Worm (Caenorhabditis elegans) whole organism, L3 larva: ENCODE data around the gene C13A2.12.

Source experiments
- aly-2 ChIP-seq: fragments of 150-350 bp; optimal IDR thresholded peaks from 2 replicates; lab custom pipeline; 2014; ENCODE audit warnings: missing biosample characterization, missing genetic modification characterization
- ceh-16 ChIP-seq: sonication (generic microtip); optimal IDR thresholded peaks from 2 replicates; lab custom pipeline; 2017; ENCODE audit warnings: missing biosample characterization, missing genetic modification characterization
- ceh-28 ChIP-seq: fragments of 150-350 bp; optimal IDR thresholded peaks from 2 replicates; lab custom pipeline; 2014; ENCODE audit warnings: missing biosample characterization, missing genetic modification reagents, missing genetic modification characterization
- ceh-82 ChIP-seq: fragments of 150-350 bp; optimal IDR thresholded peaks from 2 replicates; lab custom pipeline; 2014; ENCODE audit warnings: missing biosample characterization, missing genetic modification characterization
- ceh-9 ChIP-seq: sonication (generic microtip); optimal IDR thresholded peaks from 2 replicates; lab custom pipeline; 2018; ENCODE audit warnings: missing biosample characterization, missing genetic modification characterization
- daf-12 ChIP-seq: fragments of 150-350 bp; optimal IDR thresholded peaks from 2 replicates; lab custom pipeline; 2014; ENCODE audit warnings: missing biosample characterization, missing genetic modification reagents, missing genetic modification characterization
- egl-27 ChIP-seq: sonication (generic microtip); optimal IDR thresholded peaks from 4 replicates; lab custom pipeline; 2017; ENCODE audit warnings: missing biosample characterization, missing genetic modification reagents, missing genetic modification characterization
- egl-5 ChIP-seq: fragments of 150-350 bp; optimal IDR thresholded peaks from 2 replicates; lab custom pipeline; 2017; ENCODE audit warnings: missing biosample characterization, missing genetic modification reagents, missing genetic modification characterization, inconsistent platforms
- elt-1 ChIP-seq: fragments of 150-350 bp; optimal IDR thresholded peaks from 2 replicates; lab custom pipeline; 2014; ENCODE audit warnings: missing biosample characterization, missing genetic modification characterization
- elt-2 ChIP-seq: sonication (generic microtip); optimal IDR thresholded peaks from 2 replicates; lab custom pipeline; 2016; ENCODE audit warnings: missing genetic modification reagents, mild to moderate bottlenecking, missing genetic modification characterization, missing compliant biosample characterization
- fos-1 ChIP-seq: fragments of 150-350 bp; optimal IDR thresholded peaks from 2 replicates; lab custom pipeline; 2014; ENCODE audit warnings: missing biosample characterization, missing genetic modification characterization
- hmg-11 ChIP-seq: sonication (generic microtip); optimal IDR thresholded peaks from 2 replicates; lab custom pipeline; 2016; ENCODE audit warnings: missing genetic modification characterization, missing compliant biosample characterization
- jun-1 ChIP-seq: fragments of 150-350 bp; optimal IDR thresholded peaks from 2 replicates; lab custom pipeline; 2014; ENCODE audit warnings: missing biosample characterization, missing genetic modification reagents, missing genetic modification characterization
- lin-15B ChIP-seq: fragments of 150-350 bp; optimal IDR thresholded peaks from 2 replicates; lab custom pipeline; 2014; ENCODE audit warnings: missing biosample characterization, missing genetic modification characterization
- lin-39 ChIP-seq: fragments of 150-350 bp; optimal IDR thresholded peaks from 2 replicates; lab custom pipeline; 2018; ENCODE audit warnings: missing biosample characterization, missing genetic modification reagents, missing genetic modification characterization
- lsy-12 ChIP-seq: sonication (generic microtip); optimal IDR thresholded peaks from 2 replicates; lab custom pipeline; 2016; ENCODE audit warnings: mild to moderate bottlenecking, missing genetic modification characterization, missing compliant biosample characterization
- nfya-1 ChIP-seq: sonication (generic microtip); optimal IDR thresholded peaks from 2 replicates; lab custom pipeline; 2017; ENCODE audit warnings: missing genetic modification characterization, mild to moderate bottlenecking, missing compliant biosample characterization, antibody characterized with exemption, moderate library complexity; ENCODE audit not compliant: insufficient read depth
- nhr-11 ChIP-seq: fragments of 150-350 bp; optimal IDR thresholded peaks from 2 replicates; lab custom pipeline; 2014; ENCODE audit warnings: missing biosample characterization, missing genetic modification characterization
- nhr-23 ChIP-seq: fragments of 150-350 bp; optimal IDR thresholded peaks from 2 replicates; lab custom pipeline; 2014; ENCODE audit warnings: missing biosample characterization, missing genetic modification reagents, missing genetic modification characterization
- nhr-237 ChIP-seq: fragments of 150-350 bp; optimal IDR thresholded peaks from 2 replicates; lab custom pipeline; 2014; ENCODE audit warnings: missing biosample characterization, missing genetic modification characterization
- nhr-25 ChIP-seq: sonication (generic microtip); optimal IDR thresholded peaks from 2 replicates; lab custom pipeline; 2017; ENCODE audit warnings: missing biosample characterization, missing genetic modification characterization
- nhr-28 ChIP-seq: fragments of 150-350 bp; optimal IDR thresholded peaks from 2 replicates; lab custom pipeline; 2014; ENCODE audit warnings: missing biosample characterization, missing genetic modification characterization
- nhr-43 ChIP-seq: sonication (generic microtip); optimal IDR thresholded peaks from 2 replicates; lab custom pipeline; 2016; ENCODE audit warnings: mild to moderate bottlenecking, missing genetic modification characterization, missing compliant biosample characterization; ENCODE audit not compliant: poor library complexity, severe bottlenecking
- nhr-67 ChIP-seq: fragments of 150-350 bp; optimal IDR thresholded peaks from 2 replicates; lab custom pipeline; 2014; ENCODE audit warnings: missing biosample characterization, missing genetic modification characterization
- nhr-76 ChIP-seq: fragments of 150-350 bp; sonication (generic microtip); optimal IDR thresholded peaks from 5 replicates; lab custom pipeline; 2014; ENCODE audit warnings: missing biosample characterization, missing genetic modification characterization
- nhr-77 ChIP-seq: fragments of 150-350 bp; optimal IDR thresholded peaks from 2 replicates; lab custom pipeline; 2014; ENCODE audit warnings: missing biosample characterization, missing genetic modification characterization
- pha-4 ChIP-seq: fragments of 150-350 bp; optimal IDR thresholded peaks from 2 replicates; lab custom pipeline; 2014; ENCODE audit warnings: missing biosample characterization, missing genetic modification reagents, missing genetic modification characterization
- skn-1 ChIP-seq: fragments of 150-350 bp; optimal IDR thresholded peaks from 2 replicates; lab custom pipeline; 2014; ENCODE audit warnings: missing biosample characterization, missing genetic modification characterization
- snpc-4 ChIP-seq: fragments of 150-350 bp; optimal IDR thresholded peaks from 2 replicates; lab custom pipeline; 2014; ENCODE audit warnings: missing biosample characterization, missing genetic modification characterization
- unc-39 ChIP-seq: sonication (generic microtip); optimal IDR thresholded peaks from 4 replicates; lab custom pipeline; 2017; ENCODE audit warnings: missing biosample characterization, missing genetic modification characterization
- unc-62 ChIP-seq: fragments of 150-350 bp; sonication (generic microtip); optimal IDR thresholded peaks from 4 replicates; lab custom pipeline; 2014; ENCODE audit warnings: missing biosample characterization, missing genetic modification reagents, missing genetic modification characterization
- ztf-11 ChIP-seq: fragments of 150-350 bp; optimal IDR thresholded peaks from 2 replicates; lab custom pipeline; 2014; ENCODE audit warnings: missing biosample characterization, missing genetic modification characterization
- ztf-4 ChIP-seq: fragments of 150-350 bp; optimal IDR thresholded peaks from 2 replicates; lab custom pipeline; 2014; ENCODE audit warnings: missing biosample characterization, missing genetic modification characterization

C13A2.12 gene

ce11 chrV:7258965-7259364 lies at the start of gene C13A2.12:
Gene C13A2.12 (plus strand): TSS chrV:7259265.
- TF ChIP-seq nhr-67 (tag; lab: Kevin White, UChicago) (no peak), daf-12 (no peak), fos-1 (no peak), elt-2 (tag; lab: Kevin White, UChicago) (no peak), nhr-23 (tag; lab: Kevin White, UChicago) (no peak), lin-39 (tag; lab: Kevin White, UChicago) (no peak), nhr-11 (no peak), ceh-16 (tag; lab: Kevin White, UChicago) (no peak), nhr-76 (tag; lab: Kevin White, UChicago) (no peak), unc-62 (GFP tag; lab: Kevin White, UChicago) (no peak), pha-4 (tag; lab: Kevin White, UChicago) (no peak)

ce11 chrV:7214802-7215201 lies 44.3 kb upstream of the C13A2.12 start, which contains the start of gene soap-1:
Gene soap-1 (minus strand): TSS chrV:7214902.
- TF ChIP-seq nhr-28 (tag; lab: Kevin White, UChicago) (no peak), nhr-11 (no peak), nhr-25 (no peak), unc-62 (GFP tag; lab: Kevin White, UChicago) (no peak), unc-39 (no peak), ceh-82 (tag; lab: Kevin White, UChicago) (no peak), pha-4 (tag; lab: Kevin White, UChicago) (no peak), lsy-12 (tag; lab: Kevin White, UChicago) (no peak), skn-1 (tag; lab: Kevin White, UChicago) (no peak), egl-5 (tag; lab: Kevin White, UChicago) (no peak), fos-1 (no peak), nhr-77 (tag; lab: Kevin White, UChicago) (no peak), egl-27 (tag; lab: Kevin White, UChicago) (no peak), nhr-237 (tag; lab: Kevin White, UChicago) (no peak)

ce11 chrV:7216016-7216415 lies 43.0 kb upstream of the C13A2.12 start:
- TF ChIP-seq elt-1: no peak
- no peak for TF ChIP-seq nhr-43 (tag; lab: Kevin White, UChicago)
- TF ChIP-seq ceh-9: no peak
- peak; percentile 11 for TF ChIP-seq snpc-4
- peak; percentile 16 for TF ChIP-seq lin-39 (tag; lab: Kevin White, UChicago)
- TF ChIP-seq hmg-11 (tag; lab: Kevin White, UChicago): peak; percentile 44
- no peak for TF ChIP-seq ceh-28 (tag; lab: Kevin White, UChicago)
- peak; percentile 28 for TF ChIP-seq lin-15B (tag; lab: Kevin White, UChicago)
- no peak for TF ChIP-seq jun-1 (tag; lab: Kevin White, UChicago)
- peak; percentile 46 for TF ChIP-seq nfya-1

- TF ChIP-seq aly-2 (tag; lab: Kevin White, UChicago) (no peak), ceh-16 (tag; lab: Kevin White, UChicago) (no peak), fos-1 (no peak), ztf-4 (no peak), ztf-11 (tag; lab: Kevin White, UChicago) (no peak), nhr-76 (tag; lab: Kevin White, UChicago) (no peak)
These were observed 40.1 kb upstream of the C13A2.12 start, which contains the start of gene C13F10.5 for ce11 chrV:7218988-7219387. Gene C13F10.5 (minus strand): TSS chrV:7219088.

- TF ChIP-seq hmg-11 (tag; lab: Kevin White, UChicago) (peak; percentile 28), nhr-23 (tag; lab: Kevin White, UChicago) (peak; percentile 3), unc-62 (GFP tag; lab: Kevin White, UChicago) (no peak), nfya-1 (peak; percentile 6), ztf-11 (tag; lab: Kevin White, UChicago) (no peak), ceh-28 (tag; lab: Kevin White, UChicago) (peak; percentile 9)
These were observed 38.0 kb upstream of the C13A2.12 start, which contains the start of the genes C13F10.8, C13F10.6 and kxd-1 for ce11 chrV:7220973-7221519. Gene C13F10.8 (minus strand): TSS chrV:7221023. Gene C13F10.6 (minus strand): TSS chrV:7221039. Gene kxd-1 (plus strand): TSS chrV:7221469.
